Fruit fly (Drosophila melanogaster) whole organism, embryonic: ENCODE results near the gene ZnT77C.

Experiments
- Ada2b ChIP-seq: fragments of 200-800 bp; sonication (Bioruptor generic); IDR thresholded peaks from 2 replicates; pipeline ENCODE4 v1.3.6; 2022; ENCODE audit warnings: missing biosample characterization, missing genetic modification characterization
- CG10321 ChIP-seq: fragments of 200-800 bp; sonication (Bioruptor generic); IDR thresholded peaks from 2 replicates; pipeline ENCODE4 v1.3.6; 2022; ENCODE audit warnings: missing biosample characterization, missing genetic modification characterization
- CG11560 ChIP-seq: fragments of 200-800 bp; sonication (Bioruptor generic); IDR thresholded peaks from 3 replicates; pipeline ENCODE4 v1.3.6; 2022; ENCODE audit warnings: missing biosample characterization, missing genetic modification characterization
- CG11723 ChIP-seq: fragments of 200-800 bp; sonication (Bioruptor generic); optimal IDR thresholded peaks from 2 replicates; lab custom pipeline; 2017; ENCODE audit warnings: missing biosample characterization, mild to moderate bottlenecking, missing genetic modification characterization
- CG12659 ChIP-seq: fragments of 200-800 bp; sonication (Bioruptor generic); optimal IDR thresholded peaks from 3 replicates; lab custom pipeline; 2017; ENCODE audit warnings: mild to moderate bottlenecking, missing biosample characterization, missing genetic modification reagents, missing genetic modification characterization
- CG12769 ChIP-seq: fragments of 200-800 bp; sonication (Bioruptor generic); optimal IDR thresholded peaks from 2 replicates; lab custom pipeline; 2019; ENCODE audit warnings: missing biosample characterization, mild to moderate bottlenecking, missing genetic modification characterization, moderate library complexity
- CG13287 ChIP-seq: fragments of 200-800 bp; sonication (Bioruptor generic); IDR thresholded peaks from 2 replicates; pipeline ENCODE4 v1.3.6; 2022; ENCODE audit warnings: missing biosample characterization, missing genetic modification characterization; ENCODE audit not compliant: partially characterized antibody
- CG13775 ChIP-seq: fragments of 200-800 bp; sonication (Bioruptor generic); optimal IDR thresholded peaks from 3 replicates; lab custom pipeline; 2017; ENCODE audit warnings: missing biosample characterization, mild to moderate bottlenecking, missing genetic modification characterization
- CG14014 ChIP-seq: fragments of 200-800 bp; sonication (Bioruptor generic); IDR thresholded peaks from 2 replicates; pipeline ENCODE4 v1.3.6; 2022; ENCODE audit warnings: missing biosample characterization, missing genetic modification characterization
- CG15696 ChIP-seq: fragments of 200-800 bp; sonication (Bioruptor generic); optimal IDR thresholded peaks from 2 replicates; lab custom pipeline; 2019; ENCODE audit warnings: missing biosample characterization, mild to moderate bottlenecking, missing genetic modification characterization, moderate library complexity
- CG1602 ChIP-seq: fragments of 200-800 bp; sonication (Bioruptor generic); optimal IDR thresholded peaks from 3 replicates; lab custom pipeline; 2016; ENCODE audit warnings: missing biosample characterization, missing genetic modification characterization
- CG17361 ChIP-seq: fragments of 200-800 bp; sonication (Bioruptor generic); IDR thresholded peaks from 3 replicates; pipeline ENCODE4 v1.3.6; 2022; ENCODE audit warnings: missing biosample characterization, missing genetic modification characterization
- CG17802 ChIP-seq: fragments of 200-800 bp; sonication (Bioruptor generic); optimal IDR thresholded peaks from 2 replicates; lab custom pipeline; 2018; ENCODE audit warnings: missing biosample characterization, mild to moderate bottlenecking, missing genetic modification characterization, moderate library complexity
- CG18619 ChIP-seq: fragments of 200-800 bp; sonication (Bioruptor generic); optimal IDR thresholded peaks from 3 replicates; lab custom pipeline; 2017; ENCODE audit warnings: missing biosample characterization, mild to moderate bottlenecking, missing genetic modification characterization
- CG2129 ChIP-seq: fragments of 200-800 bp; sonication (Bioruptor generic); IDR thresholded peaks from 2 replicates; pipeline ENCODE4 v1.3.6; 2022; ENCODE audit warnings: missing biosample characterization, missing genetic modification characterization; ENCODE audit not compliant: partially characterized antibody
- CG3407 ChIP-seq: fragments of 200-800 bp; sonication (Bioruptor generic); optimal IDR thresholded peaks from 2 replicates; lab custom pipeline; 2018; ENCODE audit warnings: missing biosample characterization, mild to moderate bottlenecking, missing genetic modification characterization
- CG42726 ChIP-seq: fragments of 200-800 bp; sonication (Bioruptor generic); IDR thresholded peaks from 2 replicates; pipeline ENCODE4 v1.3.6; 2022; ENCODE audit warnings: missing biosample characterization, missing genetic modification characterization; ENCODE audit not compliant: partially characterized antibody
- CG4328 ChIP-seq: fragments of 200-800 bp; sonication (Bioruptor generic); optimal IDR thresholded peaks from 3 replicates; lab custom pipeline; 2017; ENCODE audit warnings: missing biosample characterization, missing genetic modification reagents, missing genetic modification characterization
- CG6689 ChIP-seq: fragments of 200-800 bp; sonication (Bioruptor generic); IDR thresholded peaks from 2 replicates; pipeline ENCODE4 v1.3.6; 2022; ENCODE audit warnings: missing biosample characterization, missing genetic modification characterization
- CG6813 ChIP-seq: fragments of 200-800 bp; sonication (Bioruptor generic); optimal IDR thresholded peaks from 2 replicates; lab custom pipeline; 2017; ENCODE audit warnings: missing biosample characterization, missing genetic modification characterization, mild to moderate bottlenecking, moderate library complexity, missing genetic modification reagents
- CG7271 ChIP-seq: fragments of 200-800 bp; sonication (Bioruptor generic); optimal IDR thresholded peaks from 2 replicates; lab custom pipeline; 2018; ENCODE audit warnings: missing biosample characterization, mild to moderate bottlenecking, missing genetic modification characterization, moderate library complexity
- CG7786 ChIP-seq: fragments of 200-800 bp; sonication (Bioruptor generic); optimal IDR thresholded peaks from 2 replicates; lab custom pipeline; 2016; ENCODE audit warnings: missing biosample characterization, missing genetic modification characterization
- CG7928 ChIP-seq: fragments of 200-800 bp; sonication (Bioruptor generic); optimal IDR thresholded peaks from 2 replicates; lab custom pipeline; 2017; ENCODE audit warnings: missing biosample characterization, mild to moderate bottlenecking, missing genetic modification characterization
- CG8924 ChIP-seq: fragments of 200-800 bp; optimal IDR thresholded peaks from 3 replicates; lab custom pipeline; 2019; ENCODE audit warnings: missing biosample characterization, mild to moderate bottlenecking, missing genetic modification characterization, moderate library complexity
- CrebB ChIP-seq: fragments of 200-800 bp; sonication (Bioruptor generic); optimal IDR thresholded peaks from 3 replicates; lab custom pipeline; 2018; ENCODE audit warnings: missing biosample characterization, mild to moderate bottlenecking, missing genetic modification characterization
- Hey ChIP-seq: fragments of 200-800 bp; sonication (Bioruptor generic); optimal IDR thresholded peaks from 3 replicates; lab custom pipeline; 2018; ENCODE audit warnings: missing biosample characterization, mild to moderate bottlenecking, missing genetic modification characterization
- Hr51 ChIP-seq, 2 experiments: fragments of 200-800 bp; sonication (Bioruptor generic); optimal IDR thresholded peaks; 2 replicates in 1 of 2; 3 replicates in 1 of 2; lab custom pipeline; 2016 to 2018; ENCODE audit warnings: missing biosample characterization in 2 of 2, missing genetic modification characterization in 2 of 2, mild to moderate bottlenecking in 1 of 2, moderate library complexity in 1 of 2
- Jarid2 ChIP-seq: fragments of 200-800 bp; sonication (Bioruptor generic); optimal IDR thresholded peaks from 3 replicates; lab custom pipeline; 2017; ENCODE audit warnings: mild to moderate bottlenecking, missing biosample characterization, missing genetic modification reagents, missing genetic modification characterization
- Rx ChIP-seq: fragments of 200-800 bp; sonication (Bioruptor generic); IDR thresholded peaks from 2 replicates; pipeline ENCODE4 v1.3.6; 2022; ENCODE audit warnings: missing biosample characterization, missing genetic modification characterization
- Sry-β ChIP-seq: fragments of 200-800 bp; sonication (Bioruptor generic); optimal IDR thresholded peaks from 2 replicates; lab custom pipeline; 2018; ENCODE audit warnings: missing biosample characterization, mild to moderate bottlenecking, missing genetic modification characterization, moderate library complexity
- Vsx1 ChIP-seq: fragments of 200-800 bp; sonication (Bioruptor generic); optimal IDR thresholded peaks from 2 replicates; lab custom pipeline; 2017; ENCODE audit warnings: missing biosample characterization, mild to moderate bottlenecking, missing genetic modification characterization, missing genetic modification reagents
- caup ChIP-seq: fragments of 200-800 bp; sonication (Bioruptor generic); optimal IDR thresholded peaks from 3 replicates; lab custom pipeline; 2017; ENCODE audit warnings: missing biosample characterization, mild to moderate bottlenecking, missing genetic modification characterization, moderate library complexity; ENCODE audit not compliant: severe bottlenecking
- dati ChIP-seq: fragments of 200-800 bp; sonication (Bioruptor generic); IDR thresholded peaks from 2 replicates; pipeline ENCODE4 v1.3.6; 2022; ENCODE audit warnings: missing biosample characterization, missing genetic modification characterization
- dysf ChIP-seq: fragments of 200-800 bp; sonication (Bioruptor generic); IDR thresholded peaks from 3 replicates; pipeline ENCODE4 v1.3.6; 2022; ENCODE audit warnings: missing biosample characterization, missing genetic modification characterization
- fd102C ChIP-seq: fragments of 200-800 bp; sonication (Bioruptor generic); optimal IDR thresholded peaks from 2 replicates; lab custom pipeline; 2018; ENCODE audit warnings: missing biosample characterization, mild to moderate bottlenecking, missing genetic modification characterization, moderate library complexity
- fd3F ChIP-seq: fragments of 200-800 bp; sonication (Bioruptor generic); optimal IDR thresholded peaks from 2 replicates; lab custom pipeline; 2018; ENCODE audit warnings: missing biosample characterization, mild to moderate bottlenecking, missing genetic modification characterization, moderate library complexity
- gce ChIP-seq: fragments of 200-800 bp; sonication (Bioruptor generic); IDR thresholded peaks from 3 replicates; pipeline ENCODE4 v1.3.6; 2022; ENCODE audit warnings: missing biosample characterization, missing genetic modification characterization
- lola ChIP-seq, 3 experiments: fragments of >200 bp in 2 of 3; fragments of 200-800 bp in 1 of 3; sonication (Bioruptor generic) in 1 of 3; optimal IDR thresholded peaks; 2 replicates each; lab custom pipeline; 2017 to 2019; ENCODE audit warnings: missing biosample characterization in 3 of 3, missing genetic modification characterization in 3 of 3, mild to moderate bottlenecking in 1 of 3, moderate library complexity in 1 of 3
- luna ChIP-seq: fragments of 200-800 bp; sonication (Bioruptor generic); optimal IDR thresholded peaks from 2 replicates; lab custom pipeline; 2016; ENCODE audit warnings: missing biosample characterization, missing genetic modification characterization
- nmo ChIP-seq: fragments of 200-800 bp; sonication (Bioruptor generic); optimal IDR thresholded peaks from 2 replicates; lab custom pipeline; 2018; ENCODE audit warnings: missing biosample characterization, mild to moderate bottlenecking, missing genetic modification characterization, moderate library complexity
- odd ChIP-seq: fragments of 200-800 bp; sonication (Bioruptor generic); optimal IDR thresholded peaks from 2 replicates; lab custom pipeline; 2017; ENCODE audit warnings: missing biosample characterization, mild to moderate bottlenecking, missing genetic modification characterization
- org-1 ChIP-seq: fragments of 200-800 bp; sonication (Bioruptor generic); optimal IDR thresholded peaks from 2 replicates; lab custom pipeline; 2017; ENCODE audit warnings: missing biosample characterization, missing genetic modification characterization
- p53 ChIP-seq: fragments of 200-800 bp; sonication (Bioruptor generic); optimal IDR thresholded peaks from 2 replicates; lab custom pipeline; 2016; ENCODE audit warnings: missing biosample characterization, missing genetic modification characterization
- repo ChIP-seq: fragments of 200-800 bp; sonication (Bioruptor generic); optimal IDR thresholded peaks from 2 replicates; lab custom pipeline; 2016; ENCODE audit warnings: missing biosample characterization, missing genetic modification characterization
- salm ChIP-seq: fragments of 200-800 bp; sonication (Bioruptor generic); optimal IDR thresholded peaks from 2 replicates; lab custom pipeline; 2018; ENCODE audit warnings: missing biosample characterization, mild to moderate bottlenecking, missing genetic modification characterization
- sna ChIP-seq: fragments of 200-800 bp; sonication (Bioruptor generic); IDR thresholded peaks from 2 replicates; pipeline ENCODE4 v1.3.6; 2022; ENCODE audit warnings: missing biosample characterization, missing genetic modification characterization; ENCODE audit not compliant: partially characterized antibody
- sr ChIP-seq: fragments of 200-800 bp; sonication (Bioruptor generic); IDR thresholded peaks from 3 replicates; pipeline ENCODE4 v1.3.6; 2022; ENCODE audit warnings: missing biosample characterization, missing genetic modification characterization
- ssp ChIP-seq: fragments of 200-800 bp; sonication (Bioruptor generic); IDR thresholded peaks from 2 replicates; pipeline ENCODE4 v1.3.6; 2022; ENCODE audit warnings: missing biosample characterization, missing genetic modification characterization

Gene ZnT77C

DNA sequence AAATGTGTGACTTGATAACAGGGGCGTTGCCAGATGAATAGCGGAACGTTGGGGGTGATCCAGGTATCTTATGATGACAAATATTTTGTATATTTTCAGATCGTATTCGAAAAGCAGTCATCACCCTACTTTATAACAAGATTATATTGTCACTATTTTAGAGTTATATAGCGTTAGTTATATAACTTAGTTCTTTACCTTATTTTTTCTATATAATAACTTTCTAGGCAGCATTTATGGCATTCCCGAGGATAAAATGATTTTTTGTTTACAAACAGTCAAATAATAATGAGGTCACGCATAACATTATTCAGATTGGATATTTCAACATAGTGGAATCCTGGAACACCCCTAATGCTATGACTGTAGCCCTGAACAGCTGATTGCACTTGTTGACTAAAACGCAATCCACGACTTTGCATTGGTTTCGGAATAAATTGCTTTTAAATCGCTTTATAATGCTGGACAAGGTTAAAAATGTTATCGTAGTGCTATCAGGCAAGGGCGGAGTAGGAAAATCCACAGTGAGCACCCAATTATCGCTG, 31.5 kb upstream of the ZnT77C start, which contains the start of gene Nubp2 (continued):
- peak; percentile 53 for TF ChIP-seq fd102C (GFP tag; lab: Kevin White, UChicago)
- TF ChIP-seq Hey (tag; lab: Kevin White, UChicago): peak; percentile 78
- TF ChIP-seq dysf (GFP tag; lab: Robert Waterston, UW): peak; percentile 95
- peak; percentile 71 for TF ChIP-seq Jarid2
- TF ChIP-seq CG6813: peak; percentile 64
- peak; percentile 62 for TF ChIP-seq Sry-β
- peak; percentile 86 for TF ChIP-seq CG3407 (GFP tag; lab: Kevin White, UChicago)
- peak; percentile 97 for TF ChIP-seq CG1602 (GFP tag; lab: Kevin White, UChicago)
- no peak for TF ChIP-seq CG2129 (GFP tag; lab: Robert Waterston, UW)
- TF ChIP-seq CG7786: peak; percentile 90
- peak; percentile 90 for TF ChIP-seq ssp (GFP tag; lab: Robert Waterston, UW)
- TF ChIP-seq CG11560 (tag; lab: Robert Waterston, UW): peak; percentile 83
- TF ChIP-seq sna (GFP tag; lab: Robert Waterston, UW): 0 out of 2 replicates have a peak, but pooled peaks have one; percentile 6
- TF ChIP-seq salm (tag; lab: Kevin White, UChicago): peak; percentile 84
- TF ChIP-seq caup (GFP tag; lab: Kevin White, UChicago): peak; percentile 93
- peak; percentile 91 for TF ChIP-seq CG14014 (GFP tag; lab: Robert Waterston, UW)
- peak; percentile 98 for TF ChIP-seq CG12659 (GFP tag; lab: Kevin White, UChicago)
- peak; percentile 87 for TF ChIP-seq CrebB (tag; lab: Kevin White, UChicago)
- TF ChIP-seq CG42726 (GFP tag; lab: Robert Waterston, UW): no peak
- TF ChIP-seq CG8924 (tag; lab: Kevin White, UChicago): peak; percentile 97
- TF ChIP-seq CG13775 (GFP tag; lab: Kevin White, UChicago): peak; percentile 98
- TF ChIP-seq CG10321: peak; percentile 55
- TF ChIP-seq luna (GFP tag; lab: Kevin White, UChicago): peak; percentile 73
- peak; percentile 76 for TF ChIP-seq CG17802
- TF ChIP-seq CG18619 (GFP tag; lab: Kevin White, UChicago): peak; percentile 95
- TF ChIP-seq Rx: peak; percentile 84
- peak; percentile 48; the same call in 1 of the 3 replicates for TF ChIP-seq sr (GFP tag; lab: Robert Waterston, UW)
- peak; percentile 81 for TF ChIP-seq org-1 (GFP tag; lab: Kevin White, UChicago)
- TF ChIP-seq nmo (GFP tag; lab: Kevin White, UChicago): peak; percentile 98
- TF ChIP-seq lola (GFP tag; optimal IDR thresholded peaks at IDR 0.05; lab: Kevin White, UChicago): peak in 1 of 3 experiments; percentile 98
- peak; percentile 90 for TF ChIP-seq odd
- peak; percentile 90 for TF ChIP-seq Ada2b (GFP tag; lab: Robert Waterston, UW)
- TF ChIP-seq repo (GFP tag; lab: Kevin White, UChicago): peak; percentile 80
- TF ChIP-seq Vsx1: peak; percentile 87
- peak; percentile 77 for TF ChIP-seq p53
- peak; percentile 99 for TF ChIP-seq CG17361 (GFP tag; lab: Robert Waterston, UW)
- peak; percentile 94 for TF ChIP-seq CG4328 (GFP tag; lab: Kevin White, UChicago)
- TF ChIP-seq CG7271 (tag; lab: Kevin White, UChicago): peak; percentile 78
- TF ChIP-seq dati: peak; percentile 63; the same call in 1 of the 2 replicates
- 0 out of 2 replicates have a peak, but pooled peaks have one; percentile 7 for TF ChIP-seq CG13287 (GFP tag; lab: Robert Waterston, UW)
- peak; percentile 96 for TF ChIP-seq CG7928
- peak; percentile 92 to 95 for TF ChIP-seq Hr51 (GFP tag; optimal IDR thresholded peaks at IDR 0.05; lab: Kevin White, UChicago)
- TF ChIP-seq CG15696 (tag; lab: Kevin White, UChicago): peak; percentile 98
- peak; percentile 94 for TF ChIP-seq CG12769 (tag; lab: Kevin White, UChicago)
- peak; percentile 98 for TF ChIP-seq CG6689 (GFP tag; lab: Robert Waterston, UW)
- TF ChIP-seq fd3F (GFP tag; lab: Kevin White, UChicago): peak; percentile 95
- TF ChIP-seq gce (GFP tag; lab: Robert Waterston, UW): peak; percentile 71; the same call in 2 of the 3 replicates
- TF ChIP-seq CG11723: peak; percentile 93
